Worm (Caenorhabditis elegans): Measurements from ENCODE around the gene bet-2.

The bet-2 gene

DNA sequence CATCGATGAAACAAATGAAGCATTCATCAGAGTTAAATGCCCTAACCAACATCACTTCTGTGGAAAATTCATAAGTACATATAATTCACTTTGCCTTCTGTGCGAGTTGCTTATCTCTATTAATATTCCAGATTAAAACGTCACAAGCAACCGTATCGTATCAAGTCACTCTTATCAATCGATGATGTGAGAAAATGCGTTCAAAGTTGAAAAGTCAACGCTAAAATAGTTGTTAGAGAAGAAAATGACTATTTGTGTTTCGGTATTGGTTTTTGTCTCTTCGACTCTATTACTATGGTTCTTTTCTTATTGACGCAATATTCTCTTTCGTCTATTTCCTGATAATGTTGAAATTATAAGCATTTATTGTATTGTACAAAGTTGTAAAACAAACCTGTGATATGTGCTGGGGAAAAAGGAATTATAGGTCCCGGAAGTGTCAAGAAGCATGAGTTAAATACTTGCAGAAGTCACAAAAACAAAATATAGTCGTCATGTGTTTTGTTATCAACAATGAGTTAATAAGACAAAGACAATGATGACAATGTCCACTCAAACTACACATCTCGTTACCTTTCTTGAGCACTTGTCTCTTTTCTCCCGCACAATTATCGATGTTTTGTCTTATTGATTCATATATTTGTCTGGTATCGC lies 36.8 kb upstream of the bet-2 start:
- TF ChIP-seq ztf-11 (tag; optimal IDR thresholded peaks at IDR 0.05) (no peak), lsy-2 (tag; optimal IDR thresholded peaks at IDR 0.05) (no peak), nhr-76 (tag; optimal IDR thresholded peaks at IDR 0.05) (no peak)

DNA sequence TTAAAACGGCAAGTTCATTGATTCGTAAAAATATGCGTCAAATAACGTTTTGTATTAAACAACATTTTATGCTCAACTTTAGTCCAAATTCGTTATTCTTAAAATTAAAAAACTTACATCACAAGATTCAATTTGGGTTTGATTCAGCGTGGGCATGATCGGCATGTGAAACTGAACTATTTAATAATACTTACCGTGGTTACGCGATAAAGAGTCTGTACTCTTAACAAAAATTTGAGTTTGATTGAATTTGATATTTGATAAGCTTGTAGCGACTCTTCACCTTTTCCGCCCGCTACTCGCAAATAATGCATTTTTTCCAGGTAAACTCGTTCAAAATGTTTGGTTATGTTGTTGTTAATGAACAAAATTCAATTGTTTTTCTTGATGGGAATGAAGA lies 35.6 kb upstream of the bet-2 start, which contains the start of gene glo-3:
Gene glo-3 (plus strand): TSS at position 253 of the 400 bp plus-strand sequence.
- no peak for TF ChIP-seq bed-3 (GFP tag; optimal IDR thresholded peaks at IDR 0.05)
- TF ChIP-seq flh-1 (GFP tag; optimal IDR thresholded peaks at IDR 0.05), result no peak
- no peak for TF ChIP-seq snpc-4 (tag; optimal IDR thresholded peaks at IDR 0.05)
- TF ChIP-seq elt-1 (tag; optimal IDR thresholded peaks at IDR 0.05; ENCODE audit: borderline replicate concordance, insufficient read depth), result no peak
- TF ChIP-seq ceh-39 (tag; optimal IDR thresholded peaks at IDR 0.05), result no peak
- TF ChIP-seq ces-1 (GFP tag; optimal IDR thresholded peaks at IDR 0.05), result no peak
- TF ChIP-seq pha-4 (tag; optimal IDR thresholded peaks at IDR 0.05), result no peak
- no peak for TF ChIP-seq nhr-2 (tag; optimal IDR thresholded peaks at IDR 0.05)
- no peak for TF ChIP-seq cnd-1 (tag; optimal IDR thresholded peaks at IDR 0.05)
- TF ChIP-seq ceh-43 (GFP tag; optimal IDR thresholded peaks at IDR 0.05), result no peak
- TF ChIP-seq M03D4.4 (tag; optimal IDR thresholded peaks at IDR 0.05), result no peak
- TF ChIP-seq nhr-12 (tag; optimal IDR thresholded peaks at IDR 0.05), result no peak
- TF ChIP-seq mls-2 (tag; optimal IDR thresholded peaks at IDR 0.05), result no peak
- TF ChIP-seq drap-1 (GFP tag; optimal IDR thresholded peaks at IDR 0.05), result no peak
- no peak for TF ChIP-seq mab-5 (tag; optimal IDR thresholded peaks at IDR 0.05)
- TF ChIP-seq blmp-1 (tag; optimal IDR thresholded peaks at IDR 0.05), result no peak
- no peak for TF ChIP-seq ham-2 (GFP tag; optimal IDR thresholded peaks at IDR 0.05)
- TF ChIP-seq elt-3 (tag; optimal IDR thresholded peaks at IDR 0.05), result no peak
- TF ChIP-seq hlh-1 (tag; optimal IDR thresholded peaks at IDR 0.05), result no peak

DNA sequence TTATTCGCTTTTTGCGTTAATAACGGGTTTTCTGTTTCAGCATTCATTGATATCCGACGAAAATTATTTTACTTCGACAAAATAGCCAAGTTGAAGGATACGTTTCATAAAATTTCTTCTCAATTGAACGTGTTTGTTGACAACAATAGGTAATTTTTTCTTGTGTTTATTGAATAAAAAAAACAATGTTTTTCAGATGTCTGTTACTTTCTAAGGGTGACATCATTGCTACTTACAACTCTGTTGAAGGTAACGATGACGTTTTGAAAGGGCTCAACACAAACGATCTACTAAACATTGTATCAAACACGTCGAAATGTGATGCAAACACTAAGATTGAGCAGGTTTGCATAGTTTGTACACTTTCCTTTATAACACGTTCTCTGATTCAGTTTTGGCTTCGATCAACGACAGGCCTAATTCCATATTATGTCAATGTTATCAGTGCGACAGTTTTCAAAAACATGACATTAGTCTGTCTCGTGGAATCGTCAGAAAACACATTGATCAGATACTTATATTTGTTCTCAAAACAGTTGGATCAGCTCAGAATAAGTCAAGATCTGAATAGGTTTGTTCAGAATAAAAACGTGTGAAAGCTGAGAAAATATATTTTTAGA lies 34.3 kb upstream of the bet-2 start:
- TF ChIP-seq mab-5 (tag; optimal IDR thresholded peaks at IDR 0.05), result no peak
- no peak for TF ChIP-seq mls-2 (tag; optimal IDR thresholded peaks at IDR 0.05)
- no peak for TF ChIP-seq blmp-1 (tag; optimal IDR thresholded peaks at IDR 0.05)
- no peak for TF ChIP-seq elt-1 (tag; optimal IDR thresholded peaks at IDR 0.05; ENCODE audit: borderline replicate concordance, insufficient read depth)
- TF ChIP-seq hlh-1 (tag; optimal IDR thresholded peaks at IDR 0.05), result no peak
- TF ChIP-seq M03D4.4 (tag; optimal IDR thresholded peaks at IDR 0.05), result no peak

DNA sequence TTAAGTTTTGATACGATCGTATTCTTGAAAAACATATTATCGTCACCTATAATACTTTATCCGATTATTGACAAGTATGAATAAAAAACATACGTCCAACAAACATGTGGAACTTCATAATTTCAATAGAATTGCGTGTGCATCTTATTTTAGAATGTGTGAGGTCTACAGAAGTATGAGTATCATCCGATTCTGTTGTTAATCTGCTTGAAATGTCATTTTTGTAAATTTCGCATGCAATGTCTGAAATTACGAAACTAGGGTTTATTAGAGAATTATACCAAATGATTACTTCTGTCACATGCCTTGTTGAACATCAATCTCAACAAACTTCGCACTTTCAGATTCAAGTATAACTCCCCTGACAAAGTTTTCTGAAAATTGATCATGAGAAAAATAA lies 27.3 kb upstream of the bet-2 start:
- no peak for TF ChIP-seq blmp-1 (tag; optimal IDR thresholded peaks at IDR 0.05)
- TF ChIP-seq mab-5 (tag; optimal IDR thresholded peaks at IDR 0.05), result no peak
- TF ChIP-seq unc-62 (GFP tag; optimal IDR thresholded peaks at IDR 0.05), result no peak
- no peak for TF ChIP-seq unc-39 (tag; optimal IDR thresholded peaks at IDR 0.05)
- no peak for TF ChIP-seq pha-4 (tag; optimal IDR thresholded peaks at IDR 0.05)
- no peak for TF ChIP-seq ceh-39 (tag; optimal IDR thresholded peaks at IDR 0.05)
- no peak for TF ChIP-seq cnd-1 (tag; optimal IDR thresholded peaks at IDR 0.05)
- no peak for TF ChIP-seq sem-2 (GFP tag; optimal IDR thresholded peaks at IDR 0.05)
- TF ChIP-seq nhr-2 (tag; optimal IDR thresholded peaks at IDR 0.05), result no peak
- TF ChIP-seq mep-1 (tag; optimal IDR thresholded peaks at IDR 0.05), result no peak

DNA sequence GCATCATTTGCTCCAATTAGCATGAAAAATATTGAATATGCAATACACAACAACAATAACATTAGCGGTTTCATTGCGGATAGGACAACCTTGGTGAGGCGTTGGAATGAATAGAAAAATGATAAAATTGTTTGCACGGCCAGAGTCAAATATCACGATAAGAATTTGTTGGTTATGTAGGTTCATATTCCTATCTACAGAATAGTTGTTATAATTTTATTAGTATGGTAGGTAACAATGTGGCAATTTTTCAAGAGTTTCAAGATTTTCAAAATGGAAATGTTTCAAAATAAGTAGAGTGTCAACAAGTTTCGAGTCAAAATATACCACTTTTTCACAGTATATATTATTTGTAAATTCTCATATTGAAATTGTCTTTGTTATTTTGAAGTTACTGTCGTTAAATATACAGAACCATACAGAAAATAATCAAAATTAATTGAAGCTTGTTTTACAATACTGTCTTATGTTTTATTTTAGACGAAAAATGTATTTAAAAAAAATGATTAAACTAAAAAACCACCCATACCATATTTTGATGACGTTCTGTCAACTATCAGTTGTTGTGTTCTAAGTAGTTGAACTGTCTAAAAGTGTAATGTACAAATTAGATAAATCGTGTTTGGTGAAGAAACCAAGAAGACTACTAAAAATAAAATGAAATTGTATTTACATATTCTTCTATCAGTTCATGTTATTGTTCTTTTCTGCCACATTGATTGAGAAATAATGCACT lies 26.6 kb upstream of the bet-2 start, which contains the start of the genes F59F5.3 and F59F5.4:
Gene F59F5.3 (minus strand): TSS at position 101 of the 736 bp plus-strand sequence.
Gene F59F5.4 (plus strand): TSS at position 686 of the 736 bp plus-strand sequence.
- TF ChIP-seq mab-5 (tag; optimal IDR thresholded peaks at IDR 0.05) (no peak), sem-2 (GFP tag; optimal IDR thresholded peaks at IDR 0.05) (no peak), ham-2 (GFP tag; optimal IDR thresholded peaks at IDR 0.05) (no peak), flh-1 (GFP tag; optimal IDR thresholded peaks at IDR 0.05) (no peak), unc-39 (tag; optimal IDR thresholded peaks at IDR 0.05) (no peak), nhr-28 (tag; optimal IDR thresholded peaks at IDR 0.05) (no peak), ceh-39 (tag; optimal IDR thresholded peaks at IDR 0.05) (no peak), ceh-43 (GFP tag; optimal IDR thresholded peaks at IDR 0.05) (no peak), nhr-12 (tag; optimal IDR thresholded peaks at IDR 0.05) (no peak), lin-32 (GFP tag; optimal IDR thresholded peaks at IDR 0.05) (no peak), zip-8 (tag; optimal IDR thresholded peaks at IDR 0.05) (no peak)

Data from whole organism, mixed stage, embryonic.